Fruit fly (Drosophila melanogaster): ENCODE measurements around the gene CG42724.

CG42724 gene

DNA sequence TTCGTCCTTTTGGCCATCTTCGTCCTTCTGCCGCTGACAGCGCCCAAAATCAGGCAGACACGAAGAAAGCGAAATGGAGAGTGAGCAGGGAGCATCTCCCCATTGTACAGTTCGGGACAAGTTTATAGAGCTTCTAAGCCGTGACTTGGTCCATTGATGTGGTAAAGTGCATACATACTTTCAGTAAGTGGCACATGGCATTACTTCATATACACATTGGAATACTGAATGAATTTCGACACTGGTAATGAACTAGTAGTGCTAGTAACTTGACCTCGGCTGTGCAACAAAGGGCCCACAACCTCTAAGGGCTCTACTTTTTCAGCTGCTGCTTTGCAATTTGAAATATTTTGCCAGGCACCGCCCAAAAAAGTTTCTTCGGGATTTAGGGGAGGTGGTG lies 48.2 kb upstream of the CG42724 start (continued):
- TF ChIP-seq CG7271 (tag; optimal IDR thresholded peaks at IDR 0.05) = no peak
- peak; percentile 47 for TF ChIP-seq luna (GFP tag; optimal IDR thresholded peaks at IDR 0.05)
- TF ChIP-seq Usf (GFP tag; optimal IDR thresholded peaks at IDR 0.05) = peak; percentile 51
- TF ChIP-seq her (GFP tag; optimal IDR thresholded peaks at IDR 0.05) = peak; percentile 76
- TF ChIP-seq Hsf (GFP tag; optimal IDR thresholded peaks at IDR 0.05) = peak; percentile 78
- no peak for TF ChIP-seq fd102C (GFP tag; optimal IDR thresholded peaks at IDR 0.05)
- peak; percentile 30 for TF ChIP-seq CG2116 (GFP tag; optimal IDR thresholded peaks at IDR 0.05)
- peak; percentile 71 for TF ChIP-seq CG12659 (GFP tag; optimal IDR thresholded peaks at IDR 0.05)
- peak; percentile 3 for TF ChIP-seq gsb-n (tag; optimal IDR thresholded peaks at IDR 0.05)
- TF ChIP-seq Hr51 (GFP tag; optimal IDR thresholded peaks at IDR 0.05) = peak; percentile 50 to 72
- peak; percentile 60 for TF ChIP-seq CG10979 (tag; optimal IDR thresholded peaks at IDR 0.05)
- peak; percentile 12 for TF ChIP-seq Nf-YC (tag; optimal IDR thresholded peaks at IDR 0.05)
- TF ChIP-seq Awh (GFP tag; IDR thresholded peaks at IDR 0.05) = peak; percentile 83
- TF ChIP-seq CG34224 (GFP tag; IDR thresholded peaks at IDR 0.05; ENCODE audit: partially characterized antibody) = no peak
- no peak for TF ChIP-seq Dip2 (GFP tag; IDR thresholded peaks at IDR 0.05)
- TF ChIP-seq YL-1 (GFP tag; optimal IDR thresholded peaks at IDR 0.05) = no peak
- TF ChIP-seq lola (GFP tag; optimal IDR thresholded peaks at IDR 0.05) = peak in 1 of 3 experiments; percentile 5
- peak; percentile 74 for TF ChIP-seq CG17612 (GFP tag; IDR thresholded peaks at IDR 0.05)
- TF ChIP-seq Bteb2 (GFP tag; optimal IDR thresholded peaks at IDR 0.05) = peak; percentile 66
- TF ChIP-seq tio (GFP tag; optimal IDR thresholded peaks at IDR 0.05) = peak; percentile 67
- peak; percentile 39 for TF ChIP-seq Hey (tag; optimal IDR thresholded peaks at IDR 0.05)
- TF ChIP-seq HmgZ (tag; optimal IDR thresholded peaks at IDR 0.05) = peak; percentile 77
- peak; percentile 36 for TF ChIP-seq tx (GFP tag; optimal IDR thresholded peaks at IDR 0.05)
- TF ChIP-seq vvl (GFP tag; IDR thresholded peaks at IDR 0.05) = peak; percentile 87
- peak; percentile 46; the same call in 1 of the 3 replicates for TF ChIP-seq CG11093 (GFP tag; IDR thresholded peaks at IDR 0.05)
- peak; percentile 59 for TF ChIP-seq CG17829 (tag; optimal IDR thresholded peaks at IDR 0.05)
- TF ChIP-seq Bdp1 (GFP tag; optimal IDR thresholded peaks at IDR 0.05) = peak; percentile 30
- no peak for TF ChIP-seq Dll (GFP tag; IDR thresholded peaks at IDR 0.05; ENCODE audit: partially characterized antibody)
- TF ChIP-seq CG2875 (GFP tag; optimal IDR thresholded peaks at IDR 0.05) = peak; percentile 52
- TF ChIP-seq Deaf1 (tag; optimal IDR thresholded peaks at IDR 0.05) = peak; percentile 61
- peak; percentile 85 for TF ChIP-seq caup (GFP tag; optimal IDR thresholded peaks at IDR 0.05; ENCODE audit: severe bottlenecking)
- peak; percentile 75 for TF ChIP-seq CG13624 (GFP tag; optimal IDR thresholded peaks at IDR 0.05)
- TF ChIP-seq Xrp1 (GFP tag; IDR thresholded peaks at IDR 0.05) = peak; percentile 73
- TF ChIP-seq oc (tag; optimal IDR thresholded peaks at IDR 0.05) = peak; percentile 3
- TF ChIP-seq wek (GFP tag; optimal IDR thresholded peaks at IDR 0.05) = no peak
- no peak for TF ChIP-seq CG15073 (GFP tag; optimal IDR thresholded peaks at IDR 0.05)
- peak; percentile 52 for TF ChIP-seq kay (GFP tag; optimal IDR thresholded peaks at IDR 0.05)
- peak; percentile 37 for TF ChIP-seq CG6654 (GFP tag; optimal IDR thresholded peaks at IDR 0.05)
- TF ChIP-seq CG18599 (GFP tag; optimal IDR thresholded peaks at IDR 0.05) = peak; percentile 97
- TF ChIP-seq bowl (GFP tag; IDR thresholded peaks at IDR 0.05) = peak; percentile 7; the same call in 1 of the 2 replicates
- peak; percentile 65 for TF ChIP-seq CG18011 (GFP tag; optimal IDR thresholded peaks at IDR 0.05)
- TF ChIP-seq CG18764 (GFP tag; optimal IDR thresholded peaks at IDR 0.05) = peak; percentile 48
- peak; percentile 85 for TF ChIP-seq CG2678 (tag; optimal IDR thresholded peaks at IDR 0.05)
- peak; percentile 87 for TF ChIP-seq CG7556 (GFP tag; optimal IDR thresholded peaks at IDR 0.05)
- peak; percentile 93 for TF ChIP-seq lab (GFP tag; optimal IDR thresholded peaks at IDR 0.05)
- TF ChIP-seq CG43689 (GFP tag; IDR thresholded peaks at IDR 0.05) = no peak
- TF ChIP-seq Myb (GFP tag; optimal IDR thresholded peaks at IDR 0.05) = peak; percentile 55
- TF ChIP-seq HHEX (GFP tag; optimal IDR thresholded peaks at IDR 0.05) = peak; percentile 81
- TF ChIP-seq CG10959 (GFP tag; IDR thresholded peaks at IDR 0.05) = peak; percentile 58
- TF ChIP-seq CG30403 (GFP tag; optimal IDR thresholded peaks at IDR 0.05) = peak; percentile 55
